Worm (Caenorhabditis elegans) whole organism, L1 larva: ENCODE results near the gene C36B7.4.

Experiments used
- C04F5.9 ChIP-seq: sonication (generic microtip); optimal IDR thresholded peaks from 2 replicates; lab custom pipeline; 2016; ENCODE audit warnings: missing genetic modification characterization, missing compliant biosample characterization
- C16A3.4 ChIP-seq: fragments of 150-350 bp; optimal IDR thresholded peaks from 2 replicates; lab custom pipeline; 2014; ENCODE audit warnings: missing biosample characterization, missing genetic modification characterization
- F16B12.6 ChIP-seq: fragments of 150-350 bp; optimal IDR thresholded peaks from 2 replicates; lab custom pipeline; 2014; ENCODE audit warnings: missing biosample characterization, missing genetic modification characterization
- Y116A8C.19 ChIP-seq: sonication (generic microtip); optimal IDR thresholded peaks from 2 replicates; lab custom pipeline; 2016; ENCODE audit warnings: missing compliant biosample characterization, missing genetic modification characterization, borderline replicate concordance
- alr-1 ChIP-seq: fragments of 200-800 bp; sonication (Bioruptor generic); optimal IDR thresholded peaks from 2 replicates; lab custom pipeline; 2018; ENCODE audit warnings: borderline replicate concordance, mild to moderate bottlenecking, missing genetic modification characterization, missing compliant biosample characterization
- aly-2 ChIP-seq: fragments of 150-350 bp; optimal IDR thresholded peaks from 2 replicates; lab custom pipeline; 2014; ENCODE audit warnings: missing biosample characterization, missing genetic modification characterization
- ama-1 ChIP-seq: fragments of 150-350 bp; optimal IDR thresholded peaks from 2 replicates; lab custom pipeline; 2014
- ceh-63 ChIP-seq: fragments of 200-800 bp; sonication (Bioruptor generic); optimal IDR thresholded peaks from 2 replicates; lab custom pipeline; 2018; ENCODE audit warnings: mild to moderate bottlenecking, missing genetic modification characterization, missing compliant biosample characterization
- ceh-8 ChIP-seq: fragments of 200-800 bp; sonication (Bioruptor generic); optimal IDR thresholded peaks from 2 replicates; lab custom pipeline; 2018; ENCODE audit warnings: mild to moderate bottlenecking, missing genetic modification characterization, moderate library complexity, missing compliant biosample characterization
- ceh-82 ChIP-seq, 3 experiments: fragments of 150-350 bp in 1 of 3; sonication (generic microtip) in 2 of 3; optimal IDR thresholded peaks; 2 replicates each; lab custom pipeline; 2014 to 2017; ENCODE audit warnings: missing biosample characterization in 3 of 3, missing genetic modification characterization in 3 of 3
- dsc-1 ChIP-seq: sonication (generic microtip); optimal IDR thresholded peaks from 2 replicates; lab custom pipeline; 2016; ENCODE audit warnings: mild to moderate bottlenecking, missing genetic modification characterization, missing compliant biosample characterization
- efl-1 ChIP-seq, 4 experiments: fragments of 150-350 bp; optimal IDR thresholded peaks in 3 of 4; peaks in 1 of 4; 1 replicate in 1 of 4; 2 replicates in 3 of 4; lab custom pipeline; 2014; ENCODE audit warnings: missing biosample characterization in 2 of 4, missing genetic modification characterization in 2 of 4, missing genetic modification reagents in 2 of 4
- efl-3 ChIP-seq: fragments of 200-800 bp; sonication (Bioruptor generic); optimal IDR thresholded peaks from 2 replicates; lab custom pipeline; 2018; ENCODE audit warnings: mild to moderate bottlenecking, missing genetic modification characterization, missing compliant biosample characterization
- egl-13 ChIP-seq: sonication (generic microtip); optimal IDR thresholded peaks from 2 replicates; lab custom pipeline; 2016; ENCODE audit warnings: missing genotype, missing genetic modification reagents, missing genetic modification characterization, missing compliant biosample characterization
- elt-2 ChIP-seq: sonication (generic microtip); optimal IDR thresholded peaks from 2 replicates; lab custom pipeline; 2016; ENCODE audit warnings: missing genetic modification characterization, mild to moderate bottlenecking, inconsistent platforms, missing compliant biosample characterization, missing genetic modification reagents
- elt-3 ChIP-seq, 6 experiments: fragments of 150-350 bp in 1 of 6; sonication (generic microtip); optimal IDR thresholded peaks; 2 replicates each; lab custom pipeline; 2017 to 2018; ENCODE audit warnings: missing biosample characterization in 6 of 6, missing genetic modification characterization in 6 of 6, inconsistent platforms in 1 of 6
- fkh-4 ChIP-seq: sonication (generic microtip); optimal IDR thresholded peaks from 2 replicates; lab custom pipeline; 2016; ENCODE audit warnings: missing compliant biosample characterization, missing genetic modification characterization, borderline replicate concordance
- fkh-8 ChIP-seq: sonication (generic microtip); optimal IDR thresholded peaks from 2 replicates; lab custom pipeline; 2016; ENCODE audit warnings: mild to moderate bottlenecking, missing genetic modification characterization, missing compliant biosample characterization
- fos-1 ChIP-seq: fragments of 150-350 bp; optimal IDR thresholded peaks from 2 replicates; lab custom pipeline; 2014; ENCODE audit warnings: missing biosample characterization, missing genetic modification characterization
- grh-1 ChIP-seq: fragments of 200-800 bp; sonication (Bioruptor generic); IDR thresholded peaks from 2 replicates; pipeline ENCODE4 v1.3.6; 2022; ENCODE audit warnings: missing genetic modification reagents, missing genetic modification characterization, missing compliant biosample characterization
- hlh-17 ChIP-seq: fragments of 200-800 bp; sonication (Bioruptor generic); optimal IDR thresholded peaks from 2 replicates; lab custom pipeline; 2018; ENCODE audit warnings: missing genetic modification characterization, mild to moderate bottlenecking, missing compliant biosample characterization, moderate library complexity, borderline replicate concordance
- lin-14 ChIP-seq: fragments of 200-800 bp; sonication (Bioruptor generic); optimal IDR thresholded peaks from 2 replicates; lab custom pipeline; 2018; ENCODE audit warnings: mild to moderate bottlenecking, missing genetic modification characterization, moderate library complexity, missing compliant biosample characterization
- lin-15B ChIP-seq: fragments of 150-350 bp; sonication (generic microtip); optimal IDR thresholded peaks from 3 replicates; lab custom pipeline; 2014; ENCODE audit warnings: missing biosample characterization, missing genetic modification characterization
- lin-35 ChIP-seq, 2 experiments: fragments of 150-350 bp; optimal IDR thresholded peaks; 2 replicates each; lab custom pipeline; 2014; ENCODE audit warnings: missing biosample characterization in 2 of 2, missing genetic modification characterization in 2 of 2, missing genetic modification reagents in 2 of 2
- lsy-2 ChIP-seq, 2 experiments: fragments of 150-350 bp; optimal IDR thresholded peaks; 2 replicates each; lab custom pipeline; 2014; ENCODE audit warnings: missing biosample characterization in 2 of 2, missing genetic modification characterization in 2 of 2
- mdl-1 ChIP-seq, 2 experiments: fragments of 150-350 bp; optimal IDR thresholded peaks; 2 replicates each; lab custom pipeline; 2014 to 2017; ENCODE audit warnings: missing biosample characterization in 2 of 2, missing genetic modification characterization in 2 of 2, inconsistent platforms in 1 of 2
- mef-2 ChIP-seq: fragments of 150-350 bp; optimal IDR thresholded peaks from 2 replicates; lab custom pipeline; 2014; ENCODE audit warnings: missing biosample characterization, missing genetic modification characterization
- nhr-19 ChIP-seq: fragments of 200-800 bp; sonication (Bioruptor generic); conservative IDR thresholded peaks from 2 replicates; pipeline ENCODE4 v1.3.6; 2022; ENCODE audit warnings: missing genetic modification characterization, missing compliant biosample characterization
- nhr-20 ChIP-seq: sonication (generic microtip); optimal IDR thresholded peaks from 2 replicates; lab custom pipeline; 2016; ENCODE audit warnings: mild to moderate bottlenecking, missing genetic modification characterization, missing compliant biosample characterization
- nhr-28 ChIP-seq: fragments of 150-350 bp; optimal IDR thresholded peaks from 2 replicates; lab custom pipeline; 2014; ENCODE audit warnings: missing biosample characterization, missing genetic modification characterization
- nhr-47 ChIP-seq: sonication (generic microtip); optimal IDR thresholded peaks from 2 replicates; lab custom pipeline; 2016; ENCODE audit warnings: mild to moderate bottlenecking, missing genetic modification characterization, moderate library complexity, missing compliant biosample characterization
- nhr-71 ChIP-seq: sonication (generic microtip); optimal IDR thresholded peaks from 2 replicates; lab custom pipeline; 2016; ENCODE audit warnings: mild to moderate bottlenecking, missing genetic modification characterization, moderate library complexity, missing compliant biosample characterization
- nhr-77 ChIP-seq: fragments of 150-350 bp; optimal IDR thresholded peaks from 2 replicates; lab custom pipeline; 2014; ENCODE audit warnings: missing biosample characterization, missing genetic modification characterization
- nhr-84 ChIP-seq: sonication (generic microtip); optimal IDR thresholded peaks from 2 replicates; lab custom pipeline; 2017; ENCODE audit warnings: missing biosample characterization, missing genetic modification characterization
- nhr-85 ChIP-seq: sonication (generic microtip); peaks from one replicate; lab custom pipeline; 2016; ENCODE audit warnings: missing genetic modification characterization, inconsistent platforms, missing compliant biosample characterization
- pax-3 ChIP-seq: fragments of 200-800 bp; sonication (Bioruptor generic); optimal IDR thresholded peaks from 2 replicates; lab custom pipeline; 2018; ENCODE audit warnings: mild to moderate bottlenecking, missing genetic modification characterization, moderate library complexity, missing compliant biosample characterization
- pqm-1 ChIP-seq: sonication (generic microtip); optimal IDR thresholded peaks from 3 replicates; lab custom pipeline; 2017; ENCODE audit warnings: missing biosample characterization, missing genetic modification characterization
- skn-1 ChIP-seq: fragments of 150-350 bp; optimal IDR thresholded peaks from 2 replicates; lab custom pipeline; 2014; ENCODE audit warnings: missing biosample characterization, missing genetic modification characterization
- sox-4 ChIP-seq: sonication (generic microtip); optimal IDR thresholded peaks from 2 replicates; lab custom pipeline; 2016; ENCODE audit warnings: missing genetic modification characterization, missing compliant biosample characterization
- sup-37 ChIP-seq: fragments of 200-800 bp; sonication (Bioruptor generic); optimal IDR thresholded peaks from 2 replicates; lab custom pipeline; 2018; ENCODE audit warnings: mild to moderate bottlenecking, missing genetic modification characterization, missing compliant biosample characterization
- tbx-2 ChIP-seq: sonication (generic microtip); optimal IDR thresholded peaks from 2 replicates; lab custom pipeline; 2016; ENCODE audit warnings: missing genetic modification characterization, missing compliant biosample characterization
- tlp-1 ChIP-seq: fragments of 150-350 bp; optimal IDR thresholded peaks from 2 replicates; lab custom pipeline; 2014; ENCODE audit warnings: missing biosample characterization, missing genetic modification characterization
- vab-15 ChIP-seq: sonication (generic microtip); optimal IDR thresholded peaks from 2 replicates; lab custom pipeline; 2017; ENCODE audit warnings: missing genotype, mild to moderate bottlenecking, missing genetic modification characterization, missing compliant biosample characterization
- zag-1 ChIP-seq: fragments of 150-350 bp; optimal IDR thresholded peaks from 2 replicates; lab custom pipeline; 2014; ENCODE audit warnings: missing biosample characterization, missing genetic modification characterization
- ztf-11 ChIP-seq, 2 experiments: sonication (generic microtip); optimal IDR thresholded peaks; 2 replicates each; lab custom pipeline; 2016 to 2017; ENCODE audit warnings: missing genetic modification characterization in 2 of 2, missing biosample characterization in 1 of 2, missing compliant biosample characterization in 1 of 2
- ztf-4 ChIP-seq: fragments of 150-350 bp; optimal IDR thresholded peaks from 2 replicates; lab custom pipeline; 2014; ENCODE audit warnings: missing biosample characterization, missing genetic modification characterization

Gene C36B7.4

ce11 chrX:7129460-7129859 lies 43.6 kb upstream of the C36B7.4 start (continued):
- TF ChIP-seq skn-1 (tag; lab: Kevin White, UChicago) (peak; percentile 14), elt-3 (tag; optimal IDR thresholded peaks at IDR 0.05; lab: Kevin White, UChicago) (peak in 1 of 6 experiments; percentile 11)

- TF ChIP-seq aly-2 (tag; lab: Kevin White, UChicago) (no peak), grh-1 (GFP tag; lab: Robert Waterston, UW) (no peak), ceh-63 (no peak), lin-14 (GFP tag; lab: Kevin White, UChicago) (no peak), nhr-19 (GFP tag; lab: Robert Waterston, UW) (no peak), elt-2 (no peak), nhr-20 (tag; lab: Kevin White, UChicago) (no peak), zag-1 (tag; lab: Kevin White, UChicago) (no peak), nhr-28 (no peak), F16B12.6 (tag; lab: Kevin White, UChicago) (no peak), ztf-11 (tag; optimal IDR thresholded peaks at IDR 0.05; lab: Kevin White, UChicago) (no peak), lin-35 (GFP tag; optimal IDR thresholded peaks at IDR 0.05; lab: Kevin White, UChicago) (no peak), ama-1 (lab: Kevin White, UChicago) (no peak), dsc-1 (tag; lab: Kevin White, UChicago) (peak; percentile 96), nhr-71 (no peak), efl-3 (GFP tag; lab: Kevin White, UChicago) (no peak), nhr-77 (tag; lab: Kevin White, UChicago) (no peak), tlp-1 (no peak), nhr-47 (peak; percentile 40), mef-2 (tag; lab: Kevin White, UChicago) (no peak), mdl-1 (tag; optimal IDR thresholded peaks at IDR 0.05; lab: Kevin White, UChicago) (no peak), tbx-2 (tag; lab: Kevin White, UChicago) (no peak), C16A3.4 (tag; lab: Kevin White, UChicago) (no peak), Y116A8C.19 (tag; lab: Kevin White, UChicago) (no peak), ztf-4 (tag; lab: Kevin White, UChicago) (no peak), fos-1 (tag; lab: Kevin White, UChicago) (no peak), hlh-17 (GFP tag; lab: Kevin White, UChicago) (no peak), ceh-82 (tag; optimal IDR thresholded peaks at IDR 0.05; lab: Kevin White, UChicago) (no peak), efl-1 (optimal IDR thresholded peaks at IDR 0.05; lab: Kevin White, UChicago) (no peak), efl-1 (GFP tag; optimal IDR thresholded peaks at IDR 0.05 in 1 of 2; lab: Kevin White, UChicago) (peak in 1 of 2 experiments; percentile 51), sox-4 (peak; percentile 44), ceh-8 (no peak), sup-37 (GFP tag; lab: Kevin White, UChicago) (no peak), alr-1 (tag; lab: Kevin White, UChicago) (no peak), vab-15 (tag; lab: Kevin White, UChicago) (no peak), lin-15B (tag; lab: Kevin White, UChicago) (no peak), nhr-84 (tag; lab: Kevin White, UChicago) (no peak), pax-3 (peak; percentile 69), lsy-2 (tag; optimal IDR thresholded peaks at IDR 0.05; lab: Kevin White, UChicago) (no peak), fkh-8 (tag; lab: Kevin White, UChicago) (peak; percentile 57), nhr-85 (tag; lab: Kevin White, UChicago) (no peak), pqm-1 (tag; lab: Kevin White, UChicago) (no peak), C04F5.9 (tag; lab: Kevin White, UChicago) (no peak), fkh-4 (tag; lab: Kevin White, UChicago) (no peak), egl-13 (tag; lab: Kevin White, UChicago) (peak; percentile 46)
Measured at ce11 chrX:7128615-7129014, 42.8 kb upstream of the C36B7.4 start.
